Worm (Caenorhabditis elegans) whole organism, L1 larva: ENCODE results near the gene emb-8.

Experiments
- aha-1 ChIP-seq: fragments of 150-350 bp; optimal IDR thresholded peaks from 2 replicates; lab custom pipeline; 2014; ENCODE audit warnings: missing biosample characterization, missing genetic modification characterization
- ama-1 ChIP-seq: fragments of 150-350 bp; optimal IDR thresholded peaks from 2 replicates; lab custom pipeline; 2014
- ces-1 ChIP-seq: fragments of 150-350 bp; optimal IDR thresholded peaks from 2 replicates; lab custom pipeline; 2014; ENCODE audit warnings: missing biosample characterization, missing genetic modification reagents, missing genetic modification characterization
- egl-27 ChIP-seq, 2 experiments: fragments of 150-350 bp in 1 of 2; sonication (generic microtip); optimal IDR thresholded peaks; 3 replicates each; lab custom pipeline; 2017 to 2018; ENCODE audit warnings: missing biosample characterization in 2 of 2, missing genetic modification characterization in 2 of 2, missing genetic modification reagents in 2 of 2
- elt-3 ChIP-seq, 6 experiments: fragments of 150-350 bp in 1 of 6; sonication (generic microtip); optimal IDR thresholded peaks; 2 replicates each; lab custom pipeline; 2017 to 2018; ENCODE audit warnings: missing biosample characterization in 6 of 6, missing genetic modification characterization in 6 of 6, inconsistent platforms in 1 of 6
- nhr-237 ChIP-seq: fragments of 150-350 bp; optimal IDR thresholded peaks from 2 replicates; lab custom pipeline; 2014; ENCODE audit warnings: missing biosample characterization, missing genetic modification characterization
- pqm-1 ChIP-seq: sonication (generic microtip); optimal IDR thresholded peaks from 3 replicates; lab custom pipeline; 2017; ENCODE audit warnings: missing biosample characterization, missing genetic modification characterization
- snpc-4 ChIP-seq: fragments of 150-350 bp; optimal IDR thresholded peaks from 2 replicates; lab custom pipeline; 2014; ENCODE audit warnings: missing biosample characterization, missing genetic modification characterization
- tlp-1 ChIP-seq: fragments of 150-350 bp; optimal IDR thresholded peaks from 2 replicates; lab custom pipeline; 2014; ENCODE audit warnings: missing biosample characterization, missing genetic modification characterization

ce11 chrIII:5200349-5200748 lies 872 bp upstream of the emb-8 start:
- TF ChIP-seq ces-1 (GFP tag; lab: Kevin White, UChicago) (no peak), pqm-1 (tag; lab: Kevin White, UChicago) (no peak), nhr-237 (no peak), snpc-4 (tag; lab: Kevin White, UChicago) (no peak), ama-1 (lab: Kevin White, UChicago) (no peak), elt-3 (tag; optimal IDR thresholded peaks at IDR 0.05; lab: Kevin White, UChicago) (no peak), egl-27 (tag; optimal IDR thresholded peaks at IDR 0.05; lab: Kevin White, UChicago) (no peak), aha-1 (no peak), tlp-1 (tag; lab: Kevin White, UChicago) (no peak)
